Worm (Caenorhabditis elegans): ENCODE results near the gene oig-4.
A peak's percentile ranks its signal among the peaks of the same experiment; 100 is the strongest.

- TF ChIP-seq egl-27 (tag; optimal IDR thresholded peaks at IDR 0.05) (peak in 1 of 2 experiments; percentile 21), unc-62 (GFP tag; optimal IDR thresholded peaks at IDR 0.05) (no peak), nhr-12 (tag; optimal IDR thresholded peaks at IDR 0.05) (no peak), lin-13 (GFP tag; optimal IDR thresholded peaks at IDR 0.05) (no peak), snu-23 (GFP tag; optimal IDR thresholded peaks at IDR 0.05) (peak; percentile 80), snpc-4 (tag; optimal IDR thresholded peaks at IDR 0.05) (no peak)
These were observed 28.8 kb downstream of the oig-4 start for ce11 chrII:7642016-7642653.
